Fruit fly (Drosophila melanogaster) whole organism, embryonic: ENCODE results near the gene Bx.
A peak's percentile ranks its signal among the peaks of the same experiment; 100 is the strongest.

Experiments
- CG10959 ChIP-seq: fragments of 200-800 bp; sonication (Bioruptor generic); IDR thresholded peaks from 2 replicates; pipeline ENCODE4 v1.3.6; 2022; ENCODE audit warnings: missing biosample characterization, missing genetic modification characterization
- CG12155 ChIP-seq: fragments of 200-800 bp; sonication (Bioruptor generic); optimal IDR thresholded peaks from 3 replicates; lab custom pipeline; 2016; ENCODE audit warnings: missing biosample characterization, missing genetic modification characterization
- CG13624 ChIP-seq: fragments of 200-800 bp; sonication (Bioruptor generic); optimal IDR thresholded peaks from 2 replicates; lab custom pipeline; 2016; ENCODE audit warnings: missing biosample characterization, missing genetic modification characterization
- CG1529 ChIP-seq: fragments of 200-800 bp; sonication (Bioruptor generic); optimal IDR thresholded peaks from 3 replicates; lab custom pipeline; 2018; ENCODE audit warnings: missing biosample characterization, missing genetic modification characterization
- CG1603 ChIP-seq: fragments of 200-800 bp; sonication (Bioruptor generic); optimal IDR thresholded peaks from 2 replicates; lab custom pipeline; 2019; ENCODE audit warnings: missing biosample characterization, mild to moderate bottlenecking, missing genetic modification characterization, moderate library complexity
- CG2678 ChIP-seq: fragments of 200-800 bp; sonication (Bioruptor generic); optimal IDR thresholded peaks from 3 replicates; lab custom pipeline; 2019; ENCODE audit warnings: missing biosample characterization, mild to moderate bottlenecking, missing genetic modification characterization, moderate library complexity
- CG4404 ChIP-seq: fragments of 200-800 bp; sonication (Bioruptor generic); IDR thresholded peaks from 2 replicates; pipeline ENCODE4 v1.3.6; 2022; ENCODE audit warnings: missing biosample characterization, missing genetic modification characterization
- CG5245 ChIP-seq: fragments of 200-800 bp; sonication (Bioruptor generic); optimal IDR thresholded peaks from 3 replicates; lab custom pipeline; 2016; ENCODE audit warnings: missing biosample characterization, missing genetic modification characterization
- CG6813 ChIP-seq: fragments of 200-800 bp; sonication (Bioruptor generic); optimal IDR thresholded peaks from 2 replicates; lab custom pipeline; 2017; ENCODE audit warnings: missing biosample characterization, missing genetic modification characterization, mild to moderate bottlenecking, moderate library complexity, missing genetic modification reagents
- eyg ChIP-seq: fragments of 200-800 bp; sonication (Bioruptor generic); optimal IDR thresholded peaks from 3 replicates; lab custom pipeline; 2016; ENCODE audit warnings: missing biosample characterization, missing genetic modification characterization
- inv ChIP-seq: fragments of 200-800 bp; sonication (Bioruptor generic); IDR thresholded peaks from 2 replicates; pipeline ENCODE4 v1.3.6; 2022; ENCODE audit warnings: missing biosample characterization, missing genetic modification characterization; ENCODE audit not compliant: partially characterized antibody
- tin ChIP-seq: fragments of 200-800 bp; sonication (Bioruptor generic); optimal IDR thresholded peaks from 3 replicates; lab custom pipeline; 2016; ENCODE audit warnings: missing biosample characterization, missing genetic modification characterization

DNA sequence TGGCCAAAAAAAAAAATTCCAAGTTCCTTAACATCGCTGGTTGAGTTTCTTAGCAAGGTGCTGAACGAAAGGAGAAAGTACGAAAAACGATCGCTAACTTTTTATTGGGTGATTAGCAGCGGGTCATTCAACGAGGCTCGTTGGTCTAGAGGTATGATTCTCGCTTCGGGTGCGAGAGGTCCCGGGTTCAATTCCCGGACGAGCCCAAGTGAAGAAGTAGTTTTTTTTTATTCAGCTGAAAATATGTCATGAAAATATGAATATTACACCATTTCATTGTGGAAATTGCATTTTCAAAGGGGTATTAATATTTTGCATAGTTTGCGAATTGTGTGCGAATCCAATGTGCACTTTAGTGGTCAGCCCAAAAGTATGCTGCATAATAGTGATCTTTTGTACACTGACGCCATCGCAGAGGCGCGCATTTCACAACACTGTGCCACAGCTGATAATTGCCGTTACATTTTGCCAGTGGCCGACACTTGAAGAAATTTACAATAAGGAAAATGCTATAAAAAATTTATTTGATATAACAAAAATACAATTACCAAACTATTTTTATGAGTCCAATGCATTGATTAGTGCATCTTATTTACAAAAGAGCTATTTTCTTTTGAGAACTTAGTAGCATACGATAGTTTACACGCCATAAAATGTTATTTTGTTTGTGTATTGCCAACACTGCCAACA, 50.5 kb downstream of the Bx start:
- no peak for TF ChIP-seq CG1529
- TF ChIP-seq CG10959 (GFP tag; lab: Robert Waterston, UW): 0 out of 2 replicates have a peak, but pooled peaks have one; percentile 19
- TF ChIP-seq CG4404 (GFP tag; lab: Robert Waterston, UW): no peak
- no peak for TF ChIP-seq eyg (GFP tag; lab: Kevin White, UChicago)
- no peak for TF ChIP-seq tin (GFP tag; lab: Kevin White, UChicago)
- TF ChIP-seq CG5245: no peak
- no peak for TF ChIP-seq CG6813 (GFP tag; lab: Kevin White, UChicago)
- TF ChIP-seq inv (GFP tag; lab: Robert Waterston, UW): no peak
- no peak for TF ChIP-seq CG13624
- TF ChIP-seq CG1603: no peak
- TF ChIP-seq CG12155 (GFP tag; lab: Kevin White, UChicago): no peak
- no peak for TF ChIP-seq CG2678 (tag; lab: Kevin White, UChicago)
